Fruit fly (Drosophila melanogaster) whole organism, embryonic: Measurements from ENCODE around the gene CG6966.

ENCODE experiments used
- Blimp-1 ChIP-seq: fragments of 200-800 bp; sonication (Bioruptor generic); optimal IDR thresholded peaks from 3 replicates; lab custom pipeline; 2018; ENCODE audit warnings: missing biosample characterization, missing genetic modification characterization, mild to moderate bottlenecking, moderate library complexity, missing genetic modification reagents
- CG10321 ChIP-seq: fragments of 200-800 bp; sonication (Bioruptor generic); IDR thresholded peaks from 2 replicates; pipeline ENCODE4 v1.3.6; 2022; ENCODE audit warnings: missing biosample characterization, missing genetic modification characterization
- CG10462 ChIP-seq: fragments of 200-800 bp; sonication (Bioruptor generic); optimal IDR thresholded peaks from 2 replicates; lab custom pipeline; 2016; ENCODE audit warnings: missing biosample characterization, missing genetic modification characterization
- CG10959 ChIP-seq: fragments of 200-800 bp; sonication (Bioruptor generic); IDR thresholded peaks from 2 replicates; pipeline ENCODE4 v1.3.6; 2022; ENCODE audit warnings: missing biosample characterization, missing genetic modification characterization
- CG11093 ChIP-seq: fragments of 200-800 bp; sonication (Bioruptor generic); IDR thresholded peaks from 3 replicates; pipeline ENCODE4 v1.3.6; 2022; ENCODE audit warnings: missing biosample characterization, missing genetic modification characterization
- CG12659 ChIP-seq: fragments of 200-800 bp; sonication (Bioruptor generic); optimal IDR thresholded peaks from 3 replicates; lab custom pipeline; 2017; ENCODE audit warnings: mild to moderate bottlenecking, missing biosample characterization, missing genetic modification reagents, missing genetic modification characterization
- CG13894 ChIP-seq: fragments of 200-800 bp; sonication (Bioruptor generic); optimal IDR thresholded peaks from 3 replicates; lab custom pipeline; 2018; ENCODE audit warnings: missing biosample characterization, mild to moderate bottlenecking, missing genetic modification characterization, moderate library complexity
- CG1647 ChIP-seq: fragments of 200-800 bp; sonication (Bioruptor generic); optimal IDR thresholded peaks from 3 replicates; lab custom pipeline; 2016; ENCODE audit warnings: missing biosample characterization, missing genetic modification characterization
- CG1792 ChIP-seq: fragments of 200-800 bp; sonication (Bioruptor generic); optimal IDR thresholded peaks from 2 replicates; lab custom pipeline; 2016; ENCODE audit warnings: missing biosample characterization, missing genetic modification characterization
- CG2129 ChIP-seq: fragments of 200-800 bp; sonication (Bioruptor generic); IDR thresholded peaks from 2 replicates; pipeline ENCODE4 v1.3.6; 2022; ENCODE audit warnings: missing biosample characterization, missing genetic modification characterization; ENCODE audit not compliant: partially characterized antibody
- CG30431 ChIP-seq: fragments of 200-800 bp; sonication (Bioruptor generic); optimal IDR thresholded peaks from 2 replicates; lab custom pipeline; 2017; ENCODE audit warnings: missing biosample characterization, missing genetic modification characterization
- CG3065 ChIP-seq: fragments of 200-800 bp; sonication (Bioruptor generic); optimal IDR thresholded peaks from 2 replicates; lab custom pipeline; 2016; ENCODE audit warnings: missing biosample characterization, missing genetic modification characterization
- CG3163 ChIP-seq: fragments of 200-800 bp; sonication (Bioruptor generic); optimal IDR thresholded peaks from 3 replicates; lab custom pipeline; 2016; ENCODE audit warnings: missing biosample characterization, missing genetic modification characterization
- CG33213 ChIP-seq: fragments of 200-800 bp; sonication (Bioruptor generic); optimal IDR thresholded peaks from 3 replicates; lab custom pipeline; 2016; ENCODE audit warnings: missing biosample characterization, missing genetic modification characterization
- CG34376 ChIP-seq: fragments of 200-800 bp; sonication (Bioruptor generic); optimal IDR thresholded peaks from 2 replicates; lab custom pipeline; 2018; ENCODE audit warnings: missing biosample characterization, mild to moderate bottlenecking, missing genetic modification characterization
- CG3838 ChIP-seq: fragments of 200-800 bp; sonication (Bioruptor generic); optimal IDR thresholded peaks from 3 replicates; lab custom pipeline; 2016; ENCODE audit warnings: missing biosample characterization, missing genetic modification characterization
- CG4328 ChIP-seq: fragments of 200-800 bp; sonication (Bioruptor generic); optimal IDR thresholded peaks from 3 replicates; lab custom pipeline; 2017; ENCODE audit warnings: missing biosample characterization, missing genetic modification reagents, missing genetic modification characterization
- CG4617 ChIP-seq: fragments of 200-800 bp; sonication (Bioruptor generic); optimal IDR thresholded peaks from 3 replicates; lab custom pipeline; 2016; ENCODE audit warnings: missing biosample characterization, missing genetic modification characterization, borderline replicate concordance
- CG5245 ChIP-seq: fragments of 200-800 bp; sonication (Bioruptor generic); optimal IDR thresholded peaks from 3 replicates; lab custom pipeline; 2016; ENCODE audit warnings: missing biosample characterization, missing genetic modification characterization
- D19A ChIP-seq: fragments of 200-800 bp; optimal IDR thresholded peaks from 3 replicates; lab custom pipeline; 2019; ENCODE audit warnings: missing biosample characterization, mild to moderate bottlenecking, missing genetic modification characterization, moderate library complexity
- Eip74EF ChIP-seq, 2 experiments: fragments of 200-800 bp in 1 of 2; fragments of >200 bp in 1 of 2; sonication (Bioruptor generic) in 1 of 2; optimal IDR thresholded peaks; 2 replicates each; lab custom pipeline; 2017 to 2019; ENCODE audit warnings: missing biosample characterization in 2 of 2, missing genetic modification characterization in 2 of 2, mild to moderate bottlenecking in 1 of 2, moderate library complexity in 1 of 2
- Fer3 ChIP-seq: fragments of 200-800 bp; sonication (Bioruptor generic); optimal IDR thresholded peaks from 2 replicates; lab custom pipeline; 2018; ENCODE audit warnings: missing biosample characterization, mild to moderate bottlenecking, missing genetic modification characterization, moderate library complexity
- H15 ChIP-seq: fragments of 200-800 bp; sonication (Bioruptor generic); IDR thresholded peaks from 3 replicates; pipeline ENCODE4 v1.3.6; 2022; ENCODE audit warnings: missing biosample characterization, missing genetic modification characterization
- HmgZ ChIP-seq: fragments of 200-800 bp; sonication (Bioruptor generic); optimal IDR thresholded peaks from 2 replicates; lab custom pipeline; 2018; ENCODE audit warnings: missing biosample characterization, mild to moderate bottlenecking, missing genetic modification characterization
- Mrtf ChIP-seq: fragments of 200-800 bp; sonication (Bioruptor generic); IDR thresholded peaks from 3 replicates; pipeline ENCODE4 v1.3.6; 2022; ENCODE audit warnings: missing biosample characterization, missing genetic modification characterization
- Rx ChIP-seq: fragments of 200-800 bp; sonication (Bioruptor generic); IDR thresholded peaks from 2 replicates; pipeline ENCODE4 v1.3.6; 2022; ENCODE audit warnings: missing biosample characterization, missing genetic modification characterization
- Six4 ChIP-seq: fragments of 200-800 bp; sonication (Bioruptor generic); optimal IDR thresholded peaks from 2 replicates; lab custom pipeline; 2016; ENCODE audit warnings: missing biosample characterization, missing genetic modification characterization
- Sox102F ChIP-seq: fragments of 200-800 bp; sonication (Bioruptor generic); optimal IDR thresholded peaks from 2 replicates; lab custom pipeline; 2018; ENCODE audit warnings: missing biosample characterization, mild to moderate bottlenecking, missing genetic modification characterization, moderate library complexity
- Xbp1 ChIP-seq: fragments of 200-800 bp; sonication (Bioruptor generic); optimal IDR thresholded peaks from 3 replicates; lab custom pipeline; 2016; ENCODE audit warnings: missing biosample characterization, mild to moderate bottlenecking, missing genetic modification characterization
- ab ChIP-seq: fragments of 200-800 bp; sonication (Bioruptor generic); optimal IDR thresholded peaks from 2 replicates; lab custom pipeline; 2016; ENCODE audit warnings: missing biosample characterization, missing genetic modification characterization
- cato ChIP-seq: fragments of 200-800 bp; sonication (Bioruptor generic); optimal IDR thresholded peaks from 2 replicates; lab custom pipeline; 2016; ENCODE audit warnings: missing biosample characterization, missing genetic modification characterization, borderline replicate concordance
- danr ChIP-seq: fragments of 200-800 bp; sonication (Bioruptor generic); IDR thresholded peaks from 2 replicates; pipeline ENCODE4 v1.3.6; 2022; ENCODE audit warnings: missing biosample characterization, missing genetic modification characterization
- dati ChIP-seq: fragments of 200-800 bp; sonication (Bioruptor generic); IDR thresholded peaks from 2 replicates; pipeline ENCODE4 v1.3.6; 2022; ENCODE audit warnings: missing biosample characterization, missing genetic modification characterization
- ems ChIP-seq: fragments of 200-800 bp; sonication (Bioruptor generic); optimal IDR thresholded peaks from 3 replicates; lab custom pipeline; 2016; ENCODE audit warnings: missing biosample characterization, missing genetic modification characterization
- eve ChIP-seq, 2 experiments: fragments of >200 bp; optimal IDR thresholded peaks; 2 replicates each; lab custom pipeline; 2017; ENCODE audit warnings: missing biosample characterization in 2 of 2, missing genetic modification characterization in 2 of 2
- fd96Cb ChIP-seq: fragments of 200-800 bp; sonication (Bioruptor generic); optimal IDR thresholded peaks from 2 replicates; lab custom pipeline; 2018; ENCODE audit warnings: missing biosample characterization, mild to moderate bottlenecking, missing genetic modification characterization, moderate library complexity
- her ChIP-seq: fragments of 200-800 bp; sonication (Bioruptor generic); optimal IDR thresholded peaks from 2 replicates; lab custom pipeline; 2016; ENCODE audit warnings: missing biosample characterization, missing genetic modification characterization
- lbe ChIP-seq: fragments of 200-800 bp; sonication (Bioruptor generic); optimal IDR thresholded peaks from 2 replicates; lab custom pipeline; 2016; ENCODE audit warnings: missing biosample characterization, mild to moderate bottlenecking, missing genetic modification characterization
- nmo ChIP-seq: fragments of 200-800 bp; sonication (Bioruptor generic); optimal IDR thresholded peaks from 2 replicates; lab custom pipeline; 2018; ENCODE audit warnings: missing biosample characterization, mild to moderate bottlenecking, missing genetic modification characterization, moderate library complexity
- pan ChIP-seq, 4 experiments: fragments of >200 bp in 3 of 4; fragments of 200-800 bp in 1 of 4; sonication (Bioruptor generic) in 1 of 4; optimal IDR thresholded peaks in 3 of 4; IDR thresholded peaks in 1 of 4; 2 replicates each; pipeline versions ENCODE4 v1.3.6 to Lab custom; 2017 to 2022; ENCODE audit warnings: missing biosample characterization in 2 of 4, missing genetic modification characterization in 2 of 4, mixed read lengths in 1 of 4
- repo ChIP-seq: fragments of 200-800 bp; sonication (Bioruptor generic); optimal IDR thresholded peaks from 2 replicates; lab custom pipeline; 2016; ENCODE audit warnings: missing biosample characterization, missing genetic modification characterization
- rib ChIP-seq: fragments of 200-800 bp; sonication (Bioruptor generic); IDR thresholded peaks from 2 replicates; pipeline ENCODE4 v1.3.6; 2022; ENCODE audit warnings: missing biosample characterization, missing genetic modification characterization
- sens ChIP-seq: fragments of 200-800 bp; sonication (Bioruptor generic); peaks from one replicate; lab custom pipeline; 2016; ENCODE audit warnings: missing biosample characterization, missing genetic modification characterization
- seq ChIP-seq: fragments of 200-800 bp; sonication (Bioruptor generic); IDR thresholded peaks from 2 replicates; pipeline ENCODE4 v1.3.6; 2022; ENCODE audit warnings: missing biosample characterization, missing genetic modification characterization
- sna ChIP-seq: fragments of 200-800 bp; sonication (Bioruptor generic); IDR thresholded peaks from 2 replicates; pipeline ENCODE4 v1.3.6; 2022; ENCODE audit warnings: missing biosample characterization, missing genetic modification characterization; ENCODE audit not compliant: partially characterized antibody
- trem ChIP-seq: fragments of 200-800 bp; optimal IDR thresholded peaks from 3 replicates; lab custom pipeline; 2019; ENCODE audit warnings: missing biosample characterization, mild to moderate bottlenecking, missing genetic modification characterization, moderate library complexity
- tup ChIP-seq: fragments of 200-800 bp; sonication (Bioruptor generic); optimal IDR thresholded peaks from 2 replicates; lab custom pipeline; 2016; ENCODE audit warnings: missing biosample characterization, mild to moderate bottlenecking, missing genetic modification characterization, moderate library complexity
- twi ChIP-seq: fragments of 200-800 bp; optimal IDR thresholded peaks from 2 replicates; lab custom pipeline; 2019; ENCODE audit warnings: missing biosample characterization, mild to moderate bottlenecking, missing genetic modification characterization, moderate library complexity
- zen ChIP-seq: fragments of 200-800 bp; sonication (Bioruptor generic); optimal IDR thresholded peaks from 3 replicates; lab custom pipeline; 2018; ENCODE audit warnings: missing biosample characterization, mild to moderate bottlenecking, missing genetic modification characterization, moderate library complexity
- zf30C ChIP-seq: fragments of 200-800 bp; sonication (Bioruptor generic); optimal IDR thresholded peaks from 3 replicates; lab custom pipeline; 2018; ENCODE audit warnings: missing biosample characterization, mild to moderate bottlenecking, missing genetic modification characterization

The CG6966 gene

DNA sequence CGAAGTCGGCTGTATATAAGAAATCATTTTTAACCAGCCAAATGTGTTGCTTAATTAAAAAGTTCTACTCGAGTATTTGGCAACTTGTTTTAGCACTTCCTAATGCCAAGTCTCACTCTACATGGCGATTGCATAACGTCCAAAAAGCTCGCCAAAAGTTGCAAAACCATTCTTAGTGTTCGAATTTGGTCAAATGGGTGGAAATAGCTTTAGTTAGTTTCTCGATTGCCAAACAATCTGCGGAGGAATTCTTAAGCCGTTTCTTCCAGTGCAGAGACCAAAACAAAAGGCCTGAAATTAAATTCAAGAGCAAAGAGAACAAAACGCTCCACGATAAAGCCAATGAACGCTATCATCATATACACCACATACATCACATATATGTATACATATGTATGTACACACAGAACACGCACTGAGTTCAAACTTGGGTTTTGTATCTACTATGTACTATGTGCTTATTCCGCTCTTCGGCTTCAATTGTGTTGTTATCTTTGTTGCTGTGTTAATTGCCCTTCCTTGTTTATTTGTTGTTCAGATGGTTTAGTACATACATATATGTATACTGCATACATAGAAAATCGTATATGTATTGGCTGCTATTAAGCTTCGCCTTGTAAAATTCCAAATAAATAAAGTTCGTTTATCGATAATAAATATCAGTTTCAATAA lies 6.0 kb downstream of the CG6966 start (continued):
- peak; percentile 10; the same call in 1 of the 2 replicates for TF ChIP-seq seq (GFP tag; lab: Robert Waterston, UW)
- no peak for TF ChIP-seq CG4617 (GFP tag; lab: Kevin White, UChicago)
- TF ChIP-seq ems (GFP tag; lab: Kevin White, UChicago) = no peak
- no peak for TF ChIP-seq CG10321 (GFP tag; lab: Robert Waterston, UW)
- TF ChIP-seq lbe (GFP tag; lab: Kevin White, UChicago) = no peak
- TF ChIP-seq twi (tag; lab: Kevin White, UChicago) = no peak
- no peak for TF ChIP-seq Six4
- peak; percentile 34 for TF ChIP-seq Fer3
- TF ChIP-seq CG10959 (GFP tag; lab: Robert Waterston, UW) = no peak
- no peak for TF ChIP-seq repo (GFP tag; lab: Kevin White, UChicago)
- TF ChIP-seq CG3065 (GFP tag; lab: Kevin White, UChicago) = no peak
- TF ChIP-seq cato (GFP tag; lab: Kevin White, UChicago) = no peak
- no peak for TF ChIP-seq CG3838
- TF ChIP-seq rib (GFP tag; lab: Robert Waterston, UW) = no peak
- TF ChIP-seq ab (GFP tag; lab: Kevin White, UChicago) = no peak
- peak; percentile 3 for TF ChIP-seq zen (tag; lab: Kevin White, UChicago)
- TF ChIP-seq CG3163 = peak; percentile 33
- no peak for TF ChIP-seq danr
- peak; percentile 60 for TF ChIP-seq Blimp-1 (GFP tag; lab: Kevin White, UChicago)
- TF ChIP-seq CG10462 (GFP tag; lab: Kevin White, UChicago) = no peak
- peak; percentile 59 for TF ChIP-seq CG34376 (GFP tag; lab: Kevin White, UChicago)
- TF ChIP-seq eve (GFP tag; optimal IDR thresholded peaks at IDR 0.05; lab: Kevin White, UChicago) = peak in 1 of 2 experiments; percentile 40
- no peak for TF ChIP-seq H15 (GFP tag; lab: Robert Waterston, UW)
- no peak for TF ChIP-seq Rx (GFP tag; lab: Robert Waterston, UW)
- no peak for TF ChIP-seq pan (optimal IDR thresholded peaks at IDR 0.05; lab: Kevin White, UChicago)
- peak in 1 of 2 experiments; percentile 52 for TF ChIP-seq pan (GFP tag; optimal IDR thresholded peaks at IDR 0.05 in 1 of 2, IDR thresholded peaks at IDR 0.05 in 1 of 2)
- no peak for TF ChIP-seq CG1647 (GFP tag; lab: Kevin White, UChicago)
- TF ChIP-seq CG2129 = no peak
- TF ChIP-seq CG30431 (GFP tag; lab: Kevin White, UChicago) = no peak
- peak; percentile 94 for TF ChIP-seq sens
- no peak for TF ChIP-seq zf30C (GFP tag; lab: Kevin White, UChicago)
- no peak for TF ChIP-seq fd96Cb (tag; lab: Kevin White, UChicago)
- TF ChIP-seq Xbp1 (GFP tag; lab: Kevin White, UChicago) = peak; percentile 14
- TF ChIP-seq sna = no peak
- TF ChIP-seq Mrtf (GFP tag; lab: Robert Waterston, UW) = no peak
- TF ChIP-seq dati (GFP tag; lab: Robert Waterston, UW) = no peak
- TF ChIP-seq her (GFP tag; lab: Kevin White, UChicago) = no peak
- no peak for TF ChIP-seq CG33213
- TF ChIP-seq Sox102F = no peak
- peak; percentile 29 for TF ChIP-seq CG13894 (tag; lab: Kevin White, UChicago)
- TF ChIP-seq CG5245 (GFP tag; lab: Kevin White, UChicago) = no peak
- TF ChIP-seq CG11093 (GFP tag; lab: Robert Waterston, UW) = no peak
- TF ChIP-seq Eip74EF (GFP tag; optimal IDR thresholded peaks at IDR 0.05; lab: Kevin White, UChicago) = peak in 1 of 2 experiments; percentile 54
- TF ChIP-seq CG4328 = peak; percentile 62
- TF ChIP-seq CG1792 = no peak
- no peak for TF ChIP-seq tup (GFP tag; lab: Kevin White, UChicago)
- no peak for TF ChIP-seq trem (tag; lab: Kevin White, UChicago)
- TF ChIP-seq D19A (tag; lab: Kevin White, UChicago) = peak; percentile 31
- no peak for TF ChIP-seq nmo (GFP tag; lab: Kevin White, UChicago)
- TF ChIP-seq CG12659 (GFP tag; lab: Kevin White, UChicago) = peak; percentile 50
- TF ChIP-seq HmgZ (tag; lab: Kevin White, UChicago) = peak; percentile 61
